Worm (Caenorhabditis elegans) whole organism, L4/young adult: ENCODE data around the gene sru-11.

Experiments used
- W03F9.2 ChIP-seq: fragments of 150-350 bp; optimal IDR thresholded peaks from 2 replicates; lab custom pipeline; 2014; ENCODE audit warnings: missing biosample characterization, missing genetic modification characterization
- him-1 ChIP-seq: sonication (generic microtip); optimal IDR thresholded peaks from 2 replicates; lab custom pipeline; 2016; ENCODE audit warnings: missing genotype, missing genetic modification reagents, missing genetic modification characterization, missing compliant biosample characterization

DNA sequence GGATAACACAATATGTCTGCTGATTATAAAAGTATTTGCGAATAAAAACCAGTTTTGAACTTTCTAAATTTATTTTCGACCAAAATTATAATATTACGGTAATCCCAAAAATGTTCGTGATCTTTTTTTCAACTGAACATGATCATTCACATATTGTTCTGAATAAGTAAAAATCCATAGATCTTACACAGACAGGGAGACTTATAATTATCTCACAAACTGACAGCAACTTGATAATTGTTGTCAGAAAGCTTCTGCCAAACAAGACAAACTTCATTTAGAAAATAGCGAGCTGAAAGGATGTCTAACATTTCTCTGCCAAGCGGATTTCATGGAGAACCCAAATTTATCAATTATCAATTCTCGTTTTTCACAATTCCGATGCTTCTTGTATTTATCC is 41.7 kb downstream of the sru-11 start, which contains the start of gene sru-21:
- TF ChIP-seq W03F9.2 (tag; lab: Kevin White, UChicago) = no peak
- no peak for TF ChIP-seq him-1 (tag; lab: Kevin White, UChicago)
